Fruit fly (Drosophila melanogaster): Measurements from ENCODE around the gene CG1503.

Gene CG1503

DNA sequence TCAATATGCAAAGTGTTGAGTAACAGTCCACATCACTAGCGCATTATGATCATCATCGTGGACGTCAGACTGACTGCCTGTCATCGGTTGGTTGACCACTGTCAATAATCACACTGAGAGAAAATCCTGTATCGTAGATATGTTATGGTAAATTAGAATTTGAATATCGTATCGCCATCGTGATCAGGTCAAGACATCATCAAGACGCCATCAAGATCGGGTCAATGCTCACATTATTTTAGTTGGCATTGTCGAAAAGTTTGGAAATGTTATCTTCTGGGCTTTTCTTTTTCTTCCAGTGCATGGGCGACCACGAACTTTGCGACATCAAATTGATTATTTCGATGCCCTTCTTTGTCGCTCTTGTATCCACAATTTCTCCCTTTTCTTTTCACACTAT lies 47.2 kb downstream of the CG1503 start (continued):
- TF ChIP-seq Sry-β (GFP tag; optimal IDR thresholded peaks at IDR 0.05), result peak; percentile 22
- peak; percentile 57 for TF ChIP-seq Sry-δ (GFP tag; optimal IDR thresholded peaks at IDR 0.05)
- TF ChIP-seq CG1024 (GFP tag; IDR thresholded peaks at IDR 0.05), result peak; percentile 76
- TF ChIP-seq slou (GFP tag; optimal IDR thresholded peaks at IDR 0.05), result peak; percentile 71
- peak; percentile 63 for TF ChIP-seq CG14965 (GFP tag; optimal IDR thresholded peaks at IDR 0.05; ENCODE audit: borderline replicate concordance)
- TF ChIP-seq CG17829 (tag; optimal IDR thresholded peaks at IDR 0.05), result peak; percentile 86
- peak; percentile 81 for TF ChIP-seq Rfx (GFP tag; IDR thresholded peaks at IDR 0.05)
- TF ChIP-seq CG7556 (GFP tag; optimal IDR thresholded peaks at IDR 0.05), result peak; percentile 91
- peak; percentile 62 for TF ChIP-seq YL-1 (GFP tag; optimal IDR thresholded peaks at IDR 0.05)
- TF ChIP-seq BEAF-32 (GFP tag; optimal IDR thresholded peaks at IDR 0.05), result no peak
- TF ChIP-seq CrebB (tag; optimal IDR thresholded peaks at IDR 0.05), result peak; percentile 89
- no peak for TF ChIP-seq pfk (GFP tag; optimal IDR thresholded peaks at IDR 0.05)
- TF ChIP-seq fu2 (GFP tag; optimal IDR thresholded peaks at IDR 0.05), result peak; percentile 88
- no peak for TF ChIP-seq dan (GFP tag; IDR thresholded peaks at IDR 0.05)
- TF ChIP-seq Atf3 (GFP tag; optimal IDR thresholded peaks at IDR 0.05), result peak; percentile 87
- peak; percentile 34 for TF ChIP-seq nom (GFP tag; optimal IDR thresholded peaks at IDR 0.05)
- TF ChIP-seq gce (GFP tag; IDR thresholded peaks at IDR 0.05), result peak; percentile 76; the same call in 2 of the 3 replicates
- TF ChIP-seq CG5953 (GFP tag; IDR thresholded peaks at IDR 0.05), result peak; percentile 86
- peak; percentile 72 for TF ChIP-seq CG31388 (GFP tag; optimal IDR thresholded peaks at IDR 0.05)
- peak; percentile 79 for TF ChIP-seq ab (GFP tag; optimal IDR thresholded peaks at IDR 0.05)
- TF ChIP-seq sim (GFP tag; IDR thresholded peaks at IDR 0.05), result peak; percentile 40; the same call in 1 of the 2 replicates
- TF ChIP-seq nau (GFP tag; optimal IDR thresholded peaks at IDR 0.05), result peak; percentile 71
- TF ChIP-seq Nf-YB (GFP tag; optimal IDR thresholded peaks at IDR 0.05), result peak; percentile 77
- TF ChIP-seq otp (GFP tag; IDR thresholded peaks at IDR 0.05), result peak; percentile 77; the same call in 2 of the 3 replicates
- peak; percentile 79 for TF ChIP-seq Six4 (GFP tag; optimal IDR thresholded peaks at IDR 0.05)
- TF ChIP-seq B-H1 (GFP tag; IDR thresholded peaks at IDR 0.05), result peak; percentile 71
- peak; percentile 81 for TF ChIP-seq tap (tag; optimal IDR thresholded peaks at IDR 0.05)
- TF ChIP-seq Chrac-16 (GFP tag; optimal IDR thresholded peaks at IDR 0.05), result peak; percentile 84
- TF ChIP-seq zfh2 (GFP tag; optimal IDR thresholded peaks at IDR 0.05), result peak; percentile 82
- peak; percentile 88 for TF ChIP-seq CG17568 (GFP tag; optimal IDR thresholded peaks at IDR 0.05)
- peak; percentile 81 for TF ChIP-seq CG10267 (tag; optimal IDR thresholded peaks at IDR 0.05)
- TF ChIP-seq Med (GFP tag), result peak; percentile 99
- peak; percentile 77 for TF ChIP-seq Bteb2 (GFP tag; optimal IDR thresholded peaks at IDR 0.05)
- peak; percentile 74 for TF ChIP-seq schlank (tag; optimal IDR thresholded peaks at IDR 0.05)
- peak; percentile 86 for TF ChIP-seq wek (GFP tag; optimal IDR thresholded peaks at IDR 0.05)
- TF ChIP-seq sisA (GFP tag; IDR thresholded peaks at IDR 0.05), result peak; percentile 87
- peak; percentile 42; the same call in 1 of the 2 replicates for TF ChIP-seq al (GFP tag; IDR thresholded peaks at IDR 0.05)
- TF ChIP-seq Abd-B (GFP tag; optimal IDR thresholded peaks at IDR 0.05), result peak; percentile 88
- peak; percentile 47 for TF ChIP-seq klu (GFP tag; IDR thresholded peaks at IDR 0.05)
- TF ChIP-seq dysf (GFP tag; IDR thresholded peaks at IDR 0.05), result peak; percentile 83
- no peak for TF ChIP-seq Sin3A (optimal IDR thresholded peaks at IDR 0.05)
- peak; percentile 84 for TF ChIP-seq CG4707 (GFP tag; optimal IDR thresholded peaks at IDR 0.05)
- TF ChIP-seq row (GFP tag; IDR thresholded peaks at IDR 0.05), result peak; percentile 90
- TF ChIP-seq Elba2 (GFP tag; optimal IDR thresholded peaks at IDR 0.05), result peak; percentile 40
- TF ChIP-seq grau (tag; optimal IDR thresholded peaks at IDR 0.05), result peak; percentile 88
- peak; percentile 84 for TF ChIP-seq CG4820 (GFP tag; optimal IDR thresholded peaks at IDR 0.05)
- TF ChIP-seq CG6813 (GFP tag; optimal IDR thresholded peaks at IDR 0.05), result peak; percentile 86
- peak; percentile 75 for TF ChIP-seq CG16815 (GFP tag; optimal IDR thresholded peaks at IDR 0.05)
- TF ChIP-seq CG9215 (GFP tag; IDR thresholded peaks at IDR 0.05), result peak; percentile 43; the same call in 1 of the 2 replicates
- TF ChIP-seq Dip2 (GFP tag; IDR thresholded peaks at IDR 0.05), result no peak
- TF ChIP-seq HLH54F (GFP tag; optimal IDR thresholded peaks at IDR 0.05), result peak; percentile 81
- peak; percentile 75 for TF ChIP-seq CG11695 (GFP tag; IDR thresholded peaks at IDR 0.05)
